Fruit fly (Drosophila melanogaster) whole organism, embryonic: Measurements from ENCODE around the gene CG4004.
A peak's percentile ranks its signal among the peaks of the same experiment; 100 is the strongest.

Experiments used
- CG10431 ChIP-seq: fragments of 200-800 bp; sonication (Bioruptor generic); optimal IDR thresholded peaks from 3 replicates; lab custom pipeline; 2018; ENCODE audit warnings: missing biosample characterization, mild to moderate bottlenecking, missing genetic modification characterization
- CG10543 ChIP-seq: fragments of 200-800 bp; sonication (Bioruptor generic); optimal IDR thresholded peaks from 3 replicates; lab custom pipeline; 2017; ENCODE audit warnings: missing biosample characterization, mild to moderate bottlenecking, missing genetic modification characterization, moderate library complexity
- CG11504 ChIP-seq: fragments of 200-800 bp; sonication (Bioruptor generic); optimal IDR thresholded peaks from 3 replicates; lab custom pipeline; 2019; ENCODE audit warnings: missing biosample characterization, mild to moderate bottlenecking, missing genetic modification characterization, moderate library complexity
- CG13775 ChIP-seq: fragments of 200-800 bp; sonication (Bioruptor generic); optimal IDR thresholded peaks from 3 replicates; lab custom pipeline; 2017; ENCODE audit warnings: missing biosample characterization, mild to moderate bottlenecking, missing genetic modification characterization
- CG1602 ChIP-seq: fragments of 200-800 bp; sonication (Bioruptor generic); optimal IDR thresholded peaks from 3 replicates; lab custom pipeline; 2016; ENCODE audit warnings: missing biosample characterization, missing genetic modification characterization
- CG1647 ChIP-seq: fragments of 200-800 bp; sonication (Bioruptor generic); optimal IDR thresholded peaks from 3 replicates; lab custom pipeline; 2016; ENCODE audit warnings: missing biosample characterization, missing genetic modification characterization
- CG17328 ChIP-seq: fragments of 200-800 bp; sonication (Bioruptor generic); IDR thresholded peaks from 2 replicates; pipeline ENCODE4 v1.3.6; 2022; ENCODE audit warnings: missing biosample characterization, missing genetic modification characterization
- CG30020 ChIP-seq: fragments of 200-800 bp; optimal IDR thresholded peaks from 2 replicates; lab custom pipeline; 2019; ENCODE audit warnings: missing biosample characterization, mild to moderate bottlenecking, missing genetic modification characterization, moderate library complexity
- CG31441 ChIP-seq: fragments of 200-800 bp; sonication (Bioruptor generic); IDR thresholded peaks from 2 replicates; pipeline ENCODE4 v1.3.6; 2022; ENCODE audit warnings: missing biosample characterization, missing genetic modification characterization
- CG34224 ChIP-seq: fragments of 200-800 bp; sonication (Bioruptor generic); IDR thresholded peaks from 3 replicates; pipeline ENCODE4 v1.3.6; 2022; ENCODE audit warnings: missing biosample characterization, missing genetic modification characterization; ENCODE audit not compliant: partially characterized antibody
- CG34376 ChIP-seq: fragments of 200-800 bp; sonication (Bioruptor generic); optimal IDR thresholded peaks from 2 replicates; lab custom pipeline; 2018; ENCODE audit warnings: missing biosample characterization, mild to moderate bottlenecking, missing genetic modification characterization
- CG34422 ChIP-seq: fragments of 200-800 bp; sonication (Bioruptor generic); IDR thresholded peaks from 3 replicates; pipeline ENCODE4 v1.3.6; 2022; ENCODE audit warnings: missing biosample characterization, missing genetic modification characterization
- CG43689 ChIP-seq: fragments of 200-800 bp; sonication (Bioruptor generic); IDR thresholded peaks from 2 replicates; pipeline ENCODE4 v1.3.6; 2022; ENCODE audit warnings: missing biosample characterization, missing genetic modification characterization
- CG4707 ChIP-seq: fragments of 200-800 bp; sonication (Bioruptor generic); optimal IDR thresholded peaks from 2 replicates; lab custom pipeline; 2018; ENCODE audit warnings: missing biosample characterization, mild to moderate bottlenecking, missing genetic modification characterization, moderate library complexity
- CG5180 ChIP-seq: fragments of 200-800 bp; sonication (Bioruptor generic); optimal IDR thresholded peaks from 3 replicates; lab custom pipeline; 2017; ENCODE audit warnings: missing biosample characterization, missing genetic modification characterization, mild to moderate bottlenecking, moderate library complexity, missing genetic modification reagents
- CG6272 ChIP-seq: fragments of 200-800 bp; sonication (Bioruptor generic); IDR thresholded peaks from 2 replicates; pipeline ENCODE4 v1.3.6; 2022; ENCODE audit warnings: missing biosample characterization, missing genetic modification characterization
- CG6813 ChIP-seq: fragments of 200-800 bp; sonication (Bioruptor generic); optimal IDR thresholded peaks from 2 replicates; lab custom pipeline; 2017; ENCODE audit warnings: missing biosample characterization, missing genetic modification characterization, mild to moderate bottlenecking, moderate library complexity, missing genetic modification reagents
- CG6854 ChIP-seq: fragments of 200-800 bp; sonication (Bioruptor generic); optimal IDR thresholded peaks from 3 replicates; lab custom pipeline; 2017; ENCODE audit warnings: missing biosample characterization, mild to moderate bottlenecking, missing genetic modification characterization
- CG7556 ChIP-seq: fragments of 200-800 bp; sonication (Bioruptor generic); optimal IDR thresholded peaks from 2 replicates; lab custom pipeline; 2017; ENCODE audit warnings: missing biosample characterization, mild to moderate bottlenecking, missing genetic modification characterization
- CG8290 ChIP-seq, 3 experiments: fragments of 200-800 bp; sonication (Bioruptor generic); optimal IDR thresholded peaks; 2 replicates each; lab custom pipeline; 2016 to 2019; ENCODE audit warnings: missing biosample characterization in 3 of 3, missing genetic modification characterization in 3 of 3, mild to moderate bottlenecking in 2 of 3, moderate library complexity in 1 of 3
- Camta ChIP-seq: fragments of 200-800 bp; sonication (Bioruptor generic); optimal IDR thresholded peaks from 2 replicates; lab custom pipeline; 2016; ENCODE audit warnings: missing biosample characterization, missing genetic modification characterization
- Chrac-16 ChIP-seq: fragments of 200-800 bp; sonication (Bioruptor generic); optimal IDR thresholded peaks from 3 replicates; lab custom pipeline; 2016; ENCODE audit warnings: missing biosample characterization, missing genetic modification characterization
- Gsc ChIP-seq: fragments of 200-800 bp; sonication (Bioruptor generic); IDR thresholded peaks from 2 replicates; pipeline ENCODE4 v1.3.6; 2022; ENCODE audit warnings: missing biosample characterization, missing genetic modification characterization
- Hmr ChIP-seq: fragments of 200-800 bp; sonication (Bioruptor generic); optimal IDR thresholded peaks from 3 replicates; lab custom pipeline; 2017; ENCODE audit warnings: mild to moderate bottlenecking, missing biosample characterization, missing genetic modification reagents, missing genetic modification characterization
- Optix ChIP-seq: fragments of 200-800 bp; sonication (Bioruptor generic); IDR thresholded peaks from 3 replicates; pipeline ENCODE4 v1.3.6; 2022; ENCODE audit warnings: missing biosample characterization, missing genetic modification characterization
- Pdp1 ChIP-seq, 2 experiments: fragments of 200-800 bp; sonication (Bioruptor generic); optimal IDR thresholded peaks; 3 replicates each; lab custom pipeline; 2016; ENCODE audit warnings: missing biosample characterization in 2 of 2, missing genetic modification characterization in 2 of 2, mild to moderate bottlenecking in 1 of 2, moderate library complexity in 1 of 2
- Rfx ChIP-seq: fragments of 200-800 bp; sonication (Bioruptor generic); IDR thresholded peaks from 2 replicates; pipeline ENCODE4 v1.3.6; 2022; ENCODE audit warnings: missing biosample characterization, missing genetic modification characterization
- Sox100B ChIP-seq: fragments of 200-800 bp; sonication (Bioruptor generic); optimal IDR thresholded peaks from 3 replicates; lab custom pipeline; 2018; ENCODE audit warnings: missing biosample characterization, mild to moderate bottlenecking, missing genetic modification characterization
- ato ChIP-seq: fragments of 200-800 bp; sonication (Bioruptor generic); IDR thresholded peaks from 2 replicates; pipeline ENCODE4 v1.3.6; 2022; ENCODE audit warnings: missing biosample characterization, missing genetic modification characterization; ENCODE audit not compliant: partially characterized antibody
- croc ChIP-seq: fragments of 200-800 bp; sonication (Bioruptor generic); conservative IDR thresholded peaks from 3 replicates; pipeline ENCODE4 v1.3.6; 2022; ENCODE audit warnings: missing biosample characterization, missing genetic modification characterization
- dan ChIP-seq: fragments of 200-800 bp; sonication (Bioruptor generic); IDR thresholded peaks from 2 replicates; pipeline ENCODE4 v1.3.6; 2022; ENCODE audit warnings: missing biosample characterization, missing genetic modification characterization
- dimm ChIP-seq: fragments of 200-800 bp; sonication (Bioruptor generic); IDR thresholded peaks from 2 replicates; pipeline ENCODE4 v1.3.6; 2022; ENCODE audit warnings: missing biosample characterization, missing genetic modification characterization
- dm ChIP-seq: fragments of 200-800 bp; sonication (Bioruptor generic); optimal IDR thresholded peaks from 3 replicates; lab custom pipeline; 2016; ENCODE audit warnings: missing biosample characterization, missing genetic modification characterization
- dmrt11E ChIP-seq: fragments of 200-800 bp; sonication (Bioruptor generic); optimal IDR thresholded peaks from 3 replicates; lab custom pipeline; 2018; ENCODE audit warnings: missing biosample characterization, mild to moderate bottlenecking, missing genetic modification characterization, moderate library complexity
- eve ChIP-seq, 2 experiments: fragments of >200 bp; optimal IDR thresholded peaks; 2 replicates each; lab custom pipeline; 2017; ENCODE audit warnings: missing biosample characterization in 2 of 2, missing genetic modification characterization in 2 of 2
- ewg ChIP-seq: fragments of 200-800 bp; sonication (Bioruptor generic); optimal IDR thresholded peaks from 3 replicates; lab custom pipeline; 2017; ENCODE audit warnings: mild to moderate bottlenecking, missing biosample characterization, missing genetic modification reagents, missing genetic modification characterization
- gem ChIP-seq: fragments of 200-800 bp; sonication (Bioruptor generic); optimal IDR thresholded peaks from 2 replicates; lab custom pipeline; 2019; ENCODE audit warnings: missing biosample characterization, mild to moderate bottlenecking, missing genetic modification characterization, moderate library complexity
- hth ChIP-seq: fragments of >200 bp; optimal IDR thresholded peaks from 2 replicates; lab custom pipeline; 2017; ENCODE audit warnings: inconsistent platforms
- luna ChIP-seq: fragments of 200-800 bp; sonication (Bioruptor generic); optimal IDR thresholded peaks from 2 replicates; lab custom pipeline; 2016; ENCODE audit warnings: missing biosample characterization, missing genetic modification characterization
- pb ChIP-seq: fragments of 200-800 bp; sonication (Bioruptor generic); optimal IDR thresholded peaks from 3 replicates; lab custom pipeline; 2016; ENCODE audit warnings: missing biosample characterization, missing genetic modification characterization
- row ChIP-seq: fragments of 200-800 bp; sonication (Bioruptor generic); IDR thresholded peaks from 3 replicates; pipeline ENCODE4 v1.3.6; 2022; ENCODE audit warnings: missing biosample characterization, missing genetic modification characterization
- sim ChIP-seq: fragments of 200-800 bp; sonication (Bioruptor generic); IDR thresholded peaks from 2 replicates; pipeline ENCODE4 v1.3.6; 2022; ENCODE audit warnings: missing biosample characterization, missing genetic modification characterization
- slou ChIP-seq: fragments of 200-800 bp; sonication (Bioruptor generic); optimal IDR thresholded peaks from 3 replicates; lab custom pipeline; 2016; ENCODE audit warnings: missing biosample characterization, missing genetic modification characterization
- sob ChIP-seq: fragments of 200-800 bp; sonication (Bioruptor generic); IDR thresholded peaks from 2 replicates; pipeline ENCODE4 v1.3.6; 2022; ENCODE audit warnings: missing biosample characterization, missing genetic modification characterization
- sr ChIP-seq: fragments of 200-800 bp; sonication (Bioruptor generic); IDR thresholded peaks from 3 replicates; pipeline ENCODE4 v1.3.6; 2022; ENCODE audit warnings: missing biosample characterization, missing genetic modification characterization
- sug ChIP-seq: fragments of 200-800 bp; optimal IDR thresholded peaks from 2 replicates; lab custom pipeline; 2019; ENCODE audit warnings: missing biosample characterization, mild to moderate bottlenecking, missing genetic modification characterization, moderate library complexity
- tll ChIP-seq, 2 experiments: fragments of 200-800 bp in 1 of 2; fragments of >200 bp in 1 of 2; sonication (Bioruptor generic) in 1 of 2; optimal IDR thresholded peaks; 2 replicates each; lab custom pipeline; 2017 to 2019; ENCODE audit warnings: missing biosample characterization in 2 of 2, missing genetic modification characterization in 2 of 2, mild to moderate bottlenecking in 1 of 2, moderate library complexity in 1 of 2

The CG4004 gene

DNA sequence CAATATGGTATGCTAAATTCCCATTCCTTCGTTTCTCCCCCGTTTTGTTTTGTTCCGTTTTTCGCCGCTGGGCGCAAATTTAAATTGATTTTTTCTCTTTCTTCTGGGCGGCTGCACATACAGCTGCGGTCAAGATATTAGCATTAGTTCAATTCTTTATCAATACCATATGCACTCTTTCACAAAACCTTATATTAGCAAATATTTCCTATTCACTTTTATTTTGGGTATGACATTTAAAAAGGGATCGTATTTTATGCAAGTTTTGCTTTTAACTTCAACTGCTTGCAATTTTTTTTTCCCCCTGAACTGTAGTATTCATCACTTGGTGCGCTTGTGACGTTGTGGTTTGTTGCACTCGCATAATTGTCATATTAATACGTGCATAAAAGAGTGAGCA is 22.3 kb downstream of the CG4004 start (continued):
- no peak for TF ChIP-seq Chrac-16
- no peak for TF ChIP-seq CG10543 (GFP tag; lab: Kevin White, UChicago)
- peak; percentile 10 for TF ChIP-seq CG7556 (GFP tag; lab: Kevin White, UChicago)
- TF ChIP-seq dimm (GFP tag; lab: Robert Waterston, UW): no peak
- TF ChIP-seq tll (GFP tag; optimal IDR thresholded peaks at IDR 0.05; lab: Kevin White, UChicago): no peak
- TF ChIP-seq CG6272 (GFP tag; lab: Robert Waterston, UW): no peak
- TF ChIP-seq Hmr (GFP tag; lab: Kevin White, UChicago): peak; percentile 25
- TF ChIP-seq CG8290 (GFP tag; optimal IDR thresholded peaks at IDR 0.05; lab: Kevin White, UChicago): no peak
- TF ChIP-seq CG8290 (tag; optimal IDR thresholded peaks at IDR 0.05; lab: Kevin White, UChicago): no peak
- no peak for TF ChIP-seq ewg (GFP tag; lab: Kevin White, UChicago)
- no peak for TF ChIP-seq ato (GFP tag; lab: Robert Waterston, UW)
- peak; percentile 1 for TF ChIP-seq CG13775 (GFP tag; lab: Kevin White, UChicago)
- 0 out of 3 replicates have a peak, but pooled peaks have one; percentile 8 for TF ChIP-seq row (GFP tag; lab: Robert Waterston, UW)
- no peak for TF ChIP-seq Gsc (GFP tag; lab: Robert Waterston, UW)
- no peak for TF ChIP-seq croc (GFP tag; lab: Robert Waterston, UW)
- no peak for TF ChIP-seq CG6813 (GFP tag; lab: Kevin White, UChicago)
- TF ChIP-seq sob (GFP tag; lab: Robert Waterston, UW): no peak
- no peak for TF ChIP-seq Camta (GFP tag; lab: Kevin White, UChicago)
- no peak for TF ChIP-seq hth (lab: Kevin White, UChicago)
- 0 out of 2 replicates have a peak, but pooled peaks have one; percentile 24 for TF ChIP-seq CG17328
- TF ChIP-seq CG4707 (GFP tag; lab: Kevin White, UChicago): no peak
- no peak for TF ChIP-seq slou (GFP tag; lab: Kevin White, UChicago)
- TF ChIP-seq CG10431: no peak
- TF ChIP-seq CG1602 (GFP tag; lab: Kevin White, UChicago): no peak
- TF ChIP-seq, all 482 proteins: peak for 40

DNA sequence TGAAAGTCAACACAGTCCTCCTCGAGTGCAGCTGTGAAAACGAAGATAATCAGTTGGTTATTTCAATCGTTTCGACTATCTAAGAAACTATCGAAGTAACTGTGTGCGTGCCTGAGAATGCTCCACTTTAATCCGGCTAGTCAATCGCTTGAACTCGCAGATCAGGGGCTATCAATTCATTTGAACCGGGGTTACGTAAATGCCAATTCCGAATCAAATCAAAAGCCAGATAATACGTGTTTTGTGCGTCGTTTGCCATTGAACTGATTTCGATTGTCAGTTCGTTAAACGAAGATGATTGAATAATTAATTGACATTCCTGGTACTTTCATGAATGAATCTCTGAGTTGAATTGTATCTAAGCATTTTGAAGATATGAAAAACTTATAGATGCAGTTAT is 33.2 kb downstream of the CG4004 start:
- TF ChIP-seq gem (tag; lab: Kevin White, UChicago) (peak; percentile 70), CG34376 (GFP tag; lab: Kevin White, UChicago) (peak; percentile 54), Gsc (GFP tag; lab: Robert Waterston, UW) (no peak), dm (GFP tag; lab: Kevin White, UChicago) (no peak), Pdp1 (GFP tag; optimal IDR thresholded peaks at IDR 0.05; lab: Kevin White, UChicago) (peak in 1 of 2 experiments; percentile 77), sug (tag; lab: Kevin White, UChicago) (peak; percentile 41), CG34422 (GFP tag; lab: Robert Waterston, UW) (no peak)

DNA sequence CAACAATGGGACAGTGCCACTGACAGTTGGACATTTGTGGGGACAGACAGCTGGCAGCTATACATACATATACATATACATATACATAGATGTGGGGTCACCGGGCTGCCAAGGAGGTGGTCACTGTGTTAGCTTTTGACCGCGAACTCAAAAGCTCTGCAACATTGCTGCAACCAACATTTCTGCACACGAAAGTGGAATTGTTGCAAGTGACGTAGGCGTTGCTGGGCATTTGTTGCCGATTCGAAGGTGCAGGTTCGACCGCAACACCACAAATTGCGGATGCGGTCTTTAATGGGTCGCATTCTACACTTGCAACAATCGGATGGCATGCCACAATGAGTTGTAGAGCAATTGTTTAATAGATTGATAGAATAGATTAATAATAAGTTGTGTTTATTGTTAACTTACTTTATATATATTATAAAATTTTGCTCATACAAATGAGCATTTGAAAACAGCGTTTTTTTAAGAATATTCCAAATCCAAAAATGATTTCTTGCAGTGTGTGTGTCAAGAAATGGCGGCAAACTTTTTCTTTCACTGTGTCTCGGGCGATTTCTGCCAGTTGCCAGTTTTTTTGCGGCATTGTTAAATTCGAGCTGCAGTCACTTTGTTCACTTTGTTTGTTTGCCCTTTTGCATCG is 33.9 kb downstream of the CG4004 start:
- TF ChIP-seq Optix (GFP tag; lab: Robert Waterston, UW) (no peak), row (GFP tag; lab: Robert Waterston, UW) (0 out of 3 replicates have a peak, but pooled peaks have one; percentile 15), CG1647 (GFP tag; lab: Kevin White, UChicago) (no peak), dmrt11E (tag; lab: Kevin White, UChicago) (no peak), CG34224 (no peak), CG43689 (no peak), CG11504 (tag; lab: Kevin White, UChicago) (peak; percentile 90), CG6854 (GFP tag; lab: Kevin White, UChicago) (no peak), Camta (GFP tag; lab: Kevin White, UChicago) (no peak), Sox100B (GFP tag; lab: Kevin White, UChicago) (no peak), Rfx (no peak), sr (GFP tag; lab: Robert Waterston, UW) (no peak), dan (GFP tag; lab: Robert Waterston, UW) (no peak), sim (GFP tag; lab: Robert Waterston, UW) (no peak), pb (GFP tag; lab: Kevin White, UChicago) (no peak), eve (GFP tag; optimal IDR thresholded peaks at IDR 0.05; lab: Kevin White, UChicago) (no peak), CG31441 (GFP tag; lab: Robert Waterston, UW) (no peak), CG30020 (tag; lab: Kevin White, UChicago) (no peak), luna (no peak), CG5180 (peak; percentile 73)
